Worm (Caenorhabditis elegans) whole organism, L2 larva: Measurements from ENCODE around the gene fzr-1.

ENCODE experiments used
- aly-2 ChIP-seq: fragments of 150-350 bp; optimal IDR thresholded peaks from 2 replicates; lab custom pipeline; 2014; ENCODE audit warnings: missing biosample characterization, missing genetic modification characterization
- ceh-16 ChIP-seq: fragments of 150-350 bp; optimal IDR thresholded peaks from 2 replicates; lab custom pipeline; 2014; ENCODE audit warnings: missing biosample characterization, missing genetic modification characterization
- egl-27 ChIP-seq: sonication (generic microtip); optimal IDR thresholded peaks from 3 replicates; lab custom pipeline; 2017; ENCODE audit warnings: missing biosample characterization, missing genetic modification reagents, missing genetic modification characterization
- elt-3 ChIP-seq: sonication (generic microtip); optimal IDR thresholded peaks from 2 replicates; lab custom pipeline; 2017; ENCODE audit warnings: missing biosample characterization, missing genetic modification characterization
- fos-1 ChIP-seq: fragments of 150-350 bp; optimal IDR thresholded peaks from 2 replicates; lab custom pipeline; 2014; ENCODE audit warnings: missing biosample characterization, missing genetic modification characterization
- lin-13 ChIP-seq: fragments of 150-350 bp; optimal IDR thresholded peaks from 2 replicates; lab custom pipeline; 2014; ENCODE audit warnings: missing biosample characterization, missing genetic modification reagents, missing genetic modification characterization
- lsy-2 ChIP-seq, 2 experiments: fragments of 150-350 bp in 1 of 2; sonication (generic microtip) in 1 of 2; optimal IDR thresholded peaks; 2 replicates each; lab custom pipeline; 2014 to 2017; ENCODE audit warnings: missing biosample characterization in 2 of 2, missing genetic modification characterization in 2 of 2
- nhr-237 ChIP-seq: fragments of 150-350 bp; optimal IDR thresholded peaks from 2 replicates; lab custom pipeline; 2014; ENCODE audit warnings: missing biosample characterization, missing genetic modification characterization
- unc-39 ChIP-seq: fragments of 150-350 bp; optimal IDR thresholded peaks from 2 replicates; lab custom pipeline; 2014; ENCODE audit warnings: missing biosample characterization, missing genetic modification characterization
- unc-62 ChIP-seq: fragments of 150-350 bp; optimal IDR thresholded peaks from 2 replicates; lab custom pipeline; 2014; ENCODE audit warnings: missing biosample characterization, missing genetic modification reagents, missing genetic modification characterization
- ztf-1 ChIP-seq: fragments of 200-800 bp; sonication (Bioruptor generic); conservative IDR thresholded peaks from 2 replicates; pipeline ENCODE4 v1.3.6; 2022; ENCODE audit warnings: missing genetic modification characterization, missing compliant biosample characterization

- TF ChIP-seq ztf-1 = no peak
- no peak for TF ChIP-seq egl-27 (tag; lab: Kevin White, UChicago)
- no peak for TF ChIP-seq fos-1 (tag; lab: Kevin White, UChicago)
- TF ChIP-seq unc-39 (tag; lab: Kevin White, UChicago) = no peak
- TF ChIP-seq lsy-2 (tag; optimal IDR thresholded peaks at IDR 0.05; lab: Kevin White, UChicago) = no peak
- no peak for TF ChIP-seq nhr-237 (tag; lab: Kevin White, UChicago)
- TF ChIP-seq aly-2 (tag; lab: Kevin White, UChicago) = no peak
- no peak for TF ChIP-seq lin-13 (GFP tag; lab: Kevin White, UChicago)
- no peak for TF ChIP-seq unc-62
- no peak for TF ChIP-seq ceh-16 (tag; lab: Kevin White, UChicago)
- TF ChIP-seq elt-3 (tag; lab: Kevin White, UChicago) = no peak
These were observed 49.3 kb downstream of the fzr-1 start, which contains the start of gene E02H1.5 for ce11 chrII:9594924-9595323.
